Worm (Caenorhabditis elegans): ENCODE data around the gene T24E12.6.
A peak's percentile ranks its signal among the peaks of the same experiment; 100 is the strongest.
"Not testable (repeated sequence)": the region's sequence is repeated elsewhere in the genome, so short reads cannot be mapped to it uniquely, and the experiment has no call there.

The T24E12.6 gene

ce11 chrII:3761599-3761998 is at the start of gene T24E12.6:
T24E12.6 (minus strand) TSS chrII:3761699.
- not testable (repeated sequence) for TF ChIP-seq nhr-85 (tag); C34B4.2 (tag; optimal IDR thresholded peaks at IDR 0.05); unc-30 (tag; optimal IDR thresholded peaks at IDR 0.05)

ce11 chrII:3810550-3810949 is 49.1 kb upstream of the T24E12.6 start:
- TF ChIP-seq mab-9 (GFP tag; IDR thresholded peaks at IDR 0.05), result no peak
- TF ChIP-seq snpc-4 (tag; optimal IDR thresholded peaks at IDR 0.05), result no peak
- TF ChIP-seq aly-2 (tag; optimal IDR thresholded peaks at IDR 0.05), result no peak
- no peak for TF ChIP-seq Y116A8C.19 (tag; optimal IDR thresholded peaks at IDR 0.05; ENCODE audit: borderline replicate concordance)
- TF ChIP-seq fos-1 (tag; optimal IDR thresholded peaks at IDR 0.05), result no peak
- TF ChIP-seq xbp-1 (tag; optimal IDR thresholded peaks at IDR 0.05), result peak; percentile 23
- TF ChIP-seq zip-4 (GFP tag; optimal IDR thresholded peaks at IDR 0.05), result no peak
- TF ChIP-seq unc-86 (tag; optimal IDR thresholded peaks at IDR 0.05), result no peak
- no peak for TF ChIP-seq grh-1 (GFP tag; IDR thresholded peaks at IDR 0.05)
- no peak for TF ChIP-seq nhr-77 (tag; optimal IDR thresholded peaks at IDR 0.05)
- no peak for TF ChIP-seq nhr-76 (tag; optimal IDR thresholded peaks at IDR 0.05)
- TF ChIP-seq nhr-85 (tag), result peak; percentile 47
- TF ChIP-seq ama-1 (optimal IDR thresholded peaks at IDR 0.05), result no peak
- no peak for TF ChIP-seq hpl-2 (GFP tag; optimal IDR thresholded peaks at IDR 0.05)
- TF ChIP-seq egl-27 (tag; optimal IDR thresholded peaks at IDR 0.05), result no peak
- TF ChIP-seq blmp-1 (tag; optimal IDR thresholded peaks at IDR 0.05), result peak; percentile 20
- no peak for TF ChIP-seq sox-4 (tag; optimal IDR thresholded peaks at IDR 0.05)
- no peak for TF ChIP-seq C04F5.9 (tag; optimal IDR thresholded peaks at IDR 0.05)
- peak; percentile 51 for TF ChIP-seq nhr-47 (tag; optimal IDR thresholded peaks at IDR 0.05)
- TF ChIP-seq hlh-17 (GFP tag; optimal IDR thresholded peaks at IDR 0.05; ENCODE audit: borderline replicate concordance), result no peak
- TF ChIP-seq rnt-1 (tag; optimal IDR thresholded peaks at IDR 0.05), result peak; percentile 30
- no peak for TF ChIP-seq pax-3 (tag; optimal IDR thresholded peaks at IDR 0.05)
- TF ChIP-seq isw-1 (GFP tag; IDR thresholded peaks at IDR 0.05), result no peak
- TF ChIP-seq unc-62 (GFP tag; optimal IDR thresholded peaks at IDR 0.05), result no peak
- TF ChIP-seq ets-5 (GFP tag; IDR thresholded peaks at IDR 0.05), result no peak
- TF ChIP-seq ceh-63 (GFP tag; optimal IDR thresholded peaks at IDR 0.05), result no peak
- peak; percentile 40 to 46 for TF ChIP-seq efl-1 (optimal IDR thresholded peaks at IDR 0.05)
- peak; percentile 28 to 95 for TF ChIP-seq efl-1 (GFP tag; optimal IDR thresholded peaks at IDR 0.05 in 1 of 2)
- TF ChIP-seq elt-3 (tag; optimal IDR thresholded peaks at IDR 0.05), result no peak
- peak; percentile 37 to 60 for TF ChIP-seq lsy-2 (tag; optimal IDR thresholded peaks at IDR 0.05)
- TF ChIP-seq skn-1 (tag; optimal IDR thresholded peaks at IDR 0.05), result no peak
- TF ChIP-seq irx-1 (tag; optimal IDR thresholded peaks at IDR 0.05), result no peak
- TF ChIP-seq ces-1 (GFP tag; optimal IDR thresholded peaks at IDR 0.05), result no peak
- no peak for TF ChIP-seq pag-3 (tag; optimal IDR thresholded peaks at IDR 0.05; ENCODE audit: borderline replicate concordance, insufficient read depth)
- TF ChIP-seq egl-13 (tag; optimal IDR thresholded peaks at IDR 0.05), result no peak
- no peak for TF ChIP-seq zag-1 (tag; optimal IDR thresholded peaks at IDR 0.05)
- no peak for TF ChIP-seq mef-2 (tag; optimal IDR thresholded peaks at IDR 0.05)
- no peak for TF ChIP-seq vab-15 (tag; optimal IDR thresholded peaks at IDR 0.05)
- TF ChIP-seq ceh-90 (tag; optimal IDR thresholded peaks at IDR 0.05), result no peak
- no peak for TF ChIP-seq sup-37 (GFP tag; optimal IDR thresholded peaks at IDR 0.05)
- TF ChIP-seq elt-2 (tag; optimal IDR thresholded peaks at IDR 0.05), result peak; percentile 73
- TF ChIP-seq lin-15B (tag; optimal IDR thresholded peaks at IDR 0.05), result no peak
- peak; percentile 85 for TF ChIP-seq lin-14 (GFP tag; optimal IDR thresholded peaks at IDR 0.05)
- peak; percentile 62 for TF ChIP-seq nhr-71 (tag; optimal IDR thresholded peaks at IDR 0.05)
- TF ChIP-seq mdl-1 (tag; optimal IDR thresholded peaks at IDR 0.05), result peak in 1 of 2 experiments; percentile 30
- TF ChIP-seq lin-35 (GFP tag; optimal IDR thresholded peaks at IDR 0.05), result peak; percentile 44 to 46
- no peak for TF ChIP-seq fkh-4 (tag; optimal IDR thresholded peaks at IDR 0.05; ENCODE audit: borderline replicate concordance)
- TF ChIP-seq swsn-7 (tag; optimal IDR thresholded peaks at IDR 0.05), result peak; percentile 27
- no peak for TF ChIP-seq unc-130 (tag; optimal IDR thresholded peaks at IDR 0.05)
- no peak for TF ChIP-seq lin-39 (tag; optimal IDR thresholded peaks at IDR 0.05)

Data from whole organism, L1 larva.